Worm (Caenorhabditis elegans) whole organism, midembryonic: ENCODE results near the gene Y56A3A.6.

Source experiments
- flt-1 ChIP-seq: fragments of 200-800 bp; sonication (Bioruptor generic); IDR thresholded peaks from 2 replicates; pipeline ENCODE4 v1.3.6; 2022; ENCODE audit warnings: missing genetic modification characterization, missing compliant biosample characterization
- med-1 ChIP-seq: sonication (generic microtip); optimal IDR thresholded peaks from 2 replicates; lab custom pipeline; 2017; ENCODE audit warnings: missing genetic modification characterization, mild to moderate bottlenecking, missing compliant biosample characterization, antibody characterized with exemption, missing genetic modification reagents; ENCODE audit not compliant: insufficient read depth

DNA sequence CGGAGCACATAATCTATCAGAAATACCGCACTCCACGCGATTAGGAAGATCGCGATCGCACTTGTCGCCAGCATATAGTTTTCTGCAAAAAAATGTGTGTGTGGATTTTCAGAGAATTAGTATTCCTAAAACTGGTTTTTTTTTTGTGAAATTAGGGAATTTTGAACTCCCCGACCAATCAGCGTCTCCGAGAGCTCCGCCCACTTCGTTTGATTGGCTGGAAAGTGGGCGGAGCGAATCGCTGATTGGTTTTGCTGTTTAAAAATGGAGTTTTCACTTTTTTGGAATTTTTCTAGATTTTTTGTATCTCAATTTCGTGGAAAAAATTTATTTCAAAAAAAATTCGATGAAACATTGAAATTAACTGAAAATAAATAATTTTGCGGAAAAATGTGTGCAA lies 17.5 kb downstream of the Y56A3A.6 start:
- TF ChIP-seq med-1 (GFP tag; lab: Kevin White, UChicago) (no peak), flt-1 (no peak)
